Fruit fly (Drosophila melanogaster) whole organism, prepupa: ENCODE results near the gene scf.

ENCODE experiments used
- Blimp-1 ChIP-seq: fragments of 200-800 bp; sonication (Bioruptor generic); optimal IDR thresholded peaks from 3 replicates; lab custom pipeline; 2017; ENCODE audit warnings: missing biosample characterization, missing genetic modification characterization, mild to moderate bottlenecking, moderate library complexity, missing genetic modification reagents
- CG10669 ChIP-seq: fragments of 200-800 bp; sonication (Bioruptor generic); optimal IDR thresholded peaks from 3 replicates; lab custom pipeline; 2018; ENCODE audit warnings: missing biosample characterization, mild to moderate bottlenecking, missing genetic modification characterization, moderate library complexity
- CG11762 ChIP-seq: fragments of 200-800 bp; sonication (Bioruptor generic); optimal IDR thresholded peaks from 3 replicates; lab custom pipeline; 2016; ENCODE audit warnings: missing biosample characterization, missing genetic modification characterization; ENCODE audit not compliant: insufficient read depth
- CG11902 ChIP-seq: fragments of 200-800 bp; sonication (Bioruptor generic); optimal IDR thresholded peaks from 3 replicates; lab custom pipeline; 2016; ENCODE audit warnings: missing biosample characterization, missing genetic modification characterization
- CG15336 ChIP-seq: fragments of 200-800 bp; sonication (Bioruptor generic); IDR thresholded peaks from 2 replicates; pipeline ENCODE4 v1.3.6; 2022; ENCODE audit warnings: missing biosample characterization, missing genetic modification characterization
- CG1621 ChIP-seq: fragments of 200-800 bp; sonication (Bioruptor generic); optimal IDR thresholded peaks from 3 replicates; lab custom pipeline; 2018; ENCODE audit warnings: missing biosample characterization, mild to moderate bottlenecking, missing genetic modification characterization
- CG16779 ChIP-seq: fragments of 200-800 bp; sonication (Bioruptor generic); optimal IDR thresholded peaks from 3 replicates; lab custom pipeline; 2017; ENCODE audit warnings: missing biosample characterization, mild to moderate bottlenecking, missing genetic modification characterization
- CG31627 ChIP-seq: fragments of 200-800 bp; sonication (Bioruptor generic); optimal IDR thresholded peaks from 3 replicates; lab custom pipeline; 2016; ENCODE audit warnings: missing biosample characterization, missing genetic modification characterization
- CG32006 ChIP-seq: fragments of 200-800 bp; sonication (Bioruptor generic); optimal IDR thresholded peaks from 3 replicates; lab custom pipeline; 2017; ENCODE audit warnings: missing biosample characterization, mild to moderate bottlenecking, missing genetic modification characterization
- CG34406 ChIP-seq: fragments of 200-800 bp; sonication (Bioruptor generic); optimal IDR thresholded peaks from 3 replicates; lab custom pipeline; 2016; ENCODE audit warnings: missing biosample characterization, missing genetic modification characterization
- CG4318 ChIP-seq: fragments of 200-800 bp; sonication (Bioruptor generic); optimal IDR thresholded peaks from 3 replicates; lab custom pipeline; 2017; ENCODE audit warnings: missing biosample characterization, mild to moderate bottlenecking, missing genetic modification characterization
- CG6854 ChIP-seq: fragments of 200-800 bp; sonication (Bioruptor generic); optimal IDR thresholded peaks from 2 replicates; lab custom pipeline; 2017; ENCODE audit warnings: missing biosample characterization, mild to moderate bottlenecking, missing genetic modification characterization
- CG8319 ChIP-seq: fragments of 200-800 bp; sonication (Bioruptor generic); optimal IDR thresholded peaks from 3 replicates; lab custom pipeline; 2016; ENCODE audit warnings: missing biosample characterization, missing genetic modification characterization
- CG9139 ChIP-seq: fragments of 200-800 bp; sonication (Bioruptor generic); optimal IDR thresholded peaks from 3 replicates; lab custom pipeline; 2017; ENCODE audit warnings: missing biosample characterization, mild to moderate bottlenecking, missing genetic modification characterization
- Eip75B ChIP-seq: fragments of 200-800 bp; sonication (Bioruptor generic); optimal IDR thresholded peaks from 3 replicates; lab custom pipeline; 2016; ENCODE audit warnings: missing biosample characterization, missing genetic modification characterization
- Eip78C ChIP-seq: fragments of 200-800 bp; sonication (Bioruptor generic); peaks from one replicate; lab custom pipeline; 2016; ENCODE audit warnings: missing biosample characterization, missing genetic modification characterization
- Eip93F ChIP-seq: fragments of 200-800 bp; sonication (Bioruptor generic); optimal IDR thresholded peaks from 2 replicates; lab custom pipeline; 2016; ENCODE audit warnings: missing biosample characterization, mild to moderate bottlenecking, missing genetic modification characterization
- Ets96B ChIP-seq: fragments of 200-800 bp; optimal IDR thresholded peaks from 2 replicates; lab custom pipeline; 2019; ENCODE audit warnings: missing biosample characterization, mild to moderate bottlenecking, missing genetic modification characterization, moderate library complexity
- Gug ChIP-seq: fragments of 200-800 bp; sonication (Bioruptor generic); IDR thresholded peaks from 2 replicates; pipeline ENCODE4 v1.3.6; 2022; ENCODE audit warnings: missing biosample characterization, missing genetic modification characterization
- Lpt ChIP-seq: fragments of 200-800 bp; sonication (Bioruptor generic); optimal IDR thresholded peaks from 3 replicates; lab custom pipeline; 2016; ENCODE audit warnings: missing biosample characterization, missing genetic modification characterization
- Met ChIP-seq: fragments of 200-800 bp; sonication (Bioruptor generic); optimal IDR thresholded peaks from 3 replicates; lab custom pipeline; 2016; ENCODE audit warnings: missing biosample characterization, missing genetic modification characterization
- OdsH ChIP-seq: fragments of 200-800 bp; sonication (Bioruptor generic); optimal IDR thresholded peaks from 3 replicates; lab custom pipeline; 2016; ENCODE audit warnings: missing biosample characterization, missing genetic modification characterization
- Sox102F ChIP-seq: fragments of 200-800 bp; sonication (Bioruptor generic); optimal IDR thresholded peaks from 2 replicates; lab custom pipeline; 2016; ENCODE audit warnings: missing biosample characterization, mild to moderate bottlenecking, missing genetic modification characterization
- achi ChIP-seq: fragments of 200-800 bp; sonication (Bioruptor generic); optimal IDR thresholded peaks from 3 replicates; lab custom pipeline; 2016; ENCODE audit warnings: missing biosample characterization, missing genetic modification characterization
- acj6 ChIP-seq: fragments of 200-800 bp; sonication (Bioruptor generic); optimal IDR thresholded peaks from 3 replicates; lab custom pipeline; 2016; ENCODE audit warnings: missing biosample characterization, missing genetic modification characterization
- cyc ChIP-seq: fragments of 200-800 bp; sonication (Bioruptor generic); optimal IDR thresholded peaks from 3 replicates; lab custom pipeline; 2016; ENCODE audit warnings: missing biosample characterization, missing genetic modification characterization
- dsx ChIP-seq: fragments of 200-800 bp; optimal IDR thresholded peaks from 3 replicates; lab custom pipeline; 2019; ENCODE audit warnings: missing biosample characterization, mild to moderate bottlenecking, missing genetic modification characterization, moderate library complexity; ENCODE audit not compliant: poor library complexity, severe bottlenecking
- eg ChIP-seq: fragments of 200-800 bp; sonication (Bioruptor generic); IDR thresholded peaks from 3 replicates; pipeline ENCODE4 v1.3.6; 2022; ENCODE audit warnings: missing biosample characterization, missing genetic modification characterization
- fd85E ChIP-seq: fragments of 200-800 bp; sonication (Bioruptor generic); optimal IDR thresholded peaks from 3 replicates; lab custom pipeline; 2016; ENCODE audit warnings: missing biosample characterization, missing genetic modification characterization
- fkh ChIP-seq: fragments of 200-800 bp; sonication (Bioruptor generic); optimal IDR thresholded peaks from 3 replicates; lab custom pipeline; 2017; ENCODE audit warnings: missing biosample characterization, mild to moderate bottlenecking, missing genetic modification characterization, moderate library complexity
- lz ChIP-seq: fragments of 200-800 bp; sonication (Bioruptor generic); optimal IDR thresholded peaks from 3 replicates; lab custom pipeline; 2016; ENCODE audit warnings: missing biosample characterization, missing genetic modification characterization
- net ChIP-seq: fragments of 200-800 bp; sonication (Bioruptor generic); optimal IDR thresholded peaks from 3 replicates; lab custom pipeline; 2016; ENCODE audit warnings: missing biosample characterization, missing genetic modification characterization
- pdm3 ChIP-seq: fragments of 200-800 bp; sonication (Bioruptor generic); optimal IDR thresholded peaks from 3 replicates; lab custom pipeline; 2016; ENCODE audit warnings: missing biosample characterization, missing genetic modification characterization
- salr ChIP-seq, 2 experiments: fragments of 200-800 bp; sonication (Bioruptor generic); optimal IDR thresholded peaks; 3 replicates each; lab custom pipeline; 2016 to 2018; ENCODE audit warnings: missing biosample characterization in 2 of 2, missing genetic modification characterization in 2 of 2, mild to moderate bottlenecking in 1 of 2
- svp ChIP-seq: fragments of 200-800 bp; sonication (Bioruptor generic); peaks from one replicate; lab custom pipeline; 2016; ENCODE audit warnings: missing biosample characterization, missing genetic modification characterization

scf gene

dm6 chr3L:1264998-1265397 lies 33.5 kb upstream of the scf start (continued):
- TF ChIP-seq Blimp-1 (GFP tag; lab: Kevin White, UChicago) (no peak), CG4318 (GFP tag; lab: Kevin White, UChicago) (no peak), CG31627 (GFP tag; lab: Kevin White, UChicago) (peak; percentile 40), CG1621 (no peak), cyc (GFP tag; lab: Kevin White, UChicago) (peak; percentile 27), fd85E (GFP tag; lab: Kevin White, UChicago) (no peak), fkh (GFP tag; lab: Kevin White, UChicago) (no peak)

- TF ChIP-seq eg (GFP tag; lab: Robert Waterston, UW) (0 out of 3 replicates have a peak, but pooled peaks have one; percentile 35), CG8319 (GFP tag; lab: Kevin White, UChicago) (no peak), Ets96B (tag; lab: Kevin White, UChicago) (no peak), Met (no peak), lz (GFP tag; lab: Kevin White, UChicago) (no peak), salr (GFP tag; optimal IDR thresholded peaks at IDR 0.05; lab: Kevin White, UChicago) (no peak), CG6854 (GFP tag; lab: Kevin White, UChicago) (peak; percentile 14), Lpt (GFP tag; lab: Kevin White, UChicago) (no peak), CG1621 (peak; percentile 16), CG9139 (no peak), achi (GFP tag; lab: Kevin White, UChicago) (no peak), CG34406 (GFP tag; lab: Kevin White, UChicago) (no peak), pdm3 (no peak), CG16779 (no peak), CG11902 (no peak), Blimp-1 (GFP tag; lab: Kevin White, UChicago) (peak; percentile 82), Gug (GFP tag; lab: Robert Waterston, UW) (no peak), fd85E (GFP tag; lab: Kevin White, UChicago) (no peak), svp (GFP tag; lab: Kevin White, UChicago) (no peak), CG11762 (GFP tag; lab: Kevin White, UChicago) (no peak), OdsH (GFP tag; lab: Kevin White, UChicago) (no peak), CG15336 (GFP tag; lab: Robert Waterston, UW) (peak; percentile 14; the same call in 1 of the 2 replicates)
These were observed 33.0 kb upstream of the scf start for dm6 chr3L:1265423-1266002.

dm6 chr3L:1269013-1269412 lies 29.5 kb upstream of the scf start:
- peak; percentile 18 for TF ChIP-seq dsx
- TF ChIP-seq CG32006 (GFP tag; lab: Kevin White, UChicago), result peak; percentile 1
- TF ChIP-seq OdsH (GFP tag; lab: Kevin White, UChicago), result no peak
- TF ChIP-seq CG1621, result peak; percentile 74
- no peak for TF ChIP-seq Lpt (GFP tag; lab: Kevin White, UChicago)
- no peak for TF ChIP-seq Blimp-1 (GFP tag; lab: Kevin White, UChicago)
- TF ChIP-seq svp (GFP tag; lab: Kevin White, UChicago), result peak; percentile 13
- peak; percentile 25 for TF ChIP-seq Eip78C (GFP tag; lab: Kevin White, UChicago)
- TF ChIP-seq Eip75B (GFP tag; lab: Kevin White, UChicago), result peak; percentile 72
- TF ChIP-seq, all 60 proteins: peak for 6

dm6 chr3L:1275767-1276166 lies 22.7 kb upstream of the scf start, which contains the start of gene CG32333:
CG32333 (plus strand) TSS chr3L:1275956.
- TF ChIP-seq acj6 (GFP tag; lab: Kevin White, UChicago) (no peak), Eip93F (no peak), salr (GFP tag; optimal IDR thresholded peaks at IDR 0.05; lab: Kevin White, UChicago) (no peak), CG10669 (GFP tag; lab: Kevin White, UChicago) (no peak), net (GFP tag; lab: Kevin White, UChicago) (no peak), Sox102F (GFP tag; lab: Kevin White, UChicago) (no peak)
